Fruit fly (Drosophila melanogaster) whole organism, embryonic: ENCODE results near the gene Trs23.
A peak's percentile ranks its signal among the peaks of the same experiment; 100 is the strongest.

Source experiments
- B-H2 ChIP-seq: fragments of 200-800 bp; sonication (Bioruptor generic); optimal IDR thresholded peaks from 2 replicates; lab custom pipeline; 2018; ENCODE audit warnings: missing biosample characterization, mild to moderate bottlenecking, missing genetic modification characterization
- CG1024 ChIP-seq: fragments of 200-800 bp; sonication (Bioruptor generic); IDR thresholded peaks from 2 replicates; pipeline ENCODE4 v1.3.6; 2022; ENCODE audit warnings: missing biosample characterization, missing genetic modification characterization
- CG10543 ChIP-seq: fragments of 200-800 bp; sonication (Bioruptor generic); optimal IDR thresholded peaks from 3 replicates; lab custom pipeline; 2017; ENCODE audit warnings: missing biosample characterization, mild to moderate bottlenecking, missing genetic modification characterization, moderate library complexity
- CG12071 ChIP-seq: fragments of 200-800 bp; sonication (Bioruptor generic); optimal IDR thresholded peaks from 3 replicates; lab custom pipeline; 2018; ENCODE audit warnings: missing biosample characterization, mild to moderate bottlenecking, missing genetic modification characterization
- CG13296 ChIP-seq: fragments of 200-800 bp; sonication (Bioruptor generic); optimal IDR thresholded peaks from 3 replicates; lab custom pipeline; 2018; ENCODE audit warnings: missing biosample characterization, mild to moderate bottlenecking, missing genetic modification characterization
- CG14860 ChIP-seq: fragments of 200-800 bp; sonication (Bioruptor generic); IDR thresholded peaks from 3 replicates; pipeline ENCODE4 v1.3.6; 2022; ENCODE audit warnings: missing biosample characterization, missing genetic modification characterization; ENCODE audit not compliant: partially characterized antibody
- CG15269 ChIP-seq: fragments of 200-800 bp; sonication (Bioruptor generic); optimal IDR thresholded peaks from 2 replicates; lab custom pipeline; 2018; ENCODE audit warnings: missing biosample characterization, mild to moderate bottlenecking, missing genetic modification characterization, moderate library complexity
- CG17912 ChIP-seq: fragments of 200-800 bp; sonication (Bioruptor generic); optimal IDR thresholded peaks from 2 replicates; lab custom pipeline; 2018; ENCODE audit warnings: missing biosample characterization, mild to moderate bottlenecking, missing genetic modification characterization
- CG2678 ChIP-seq: fragments of 200-800 bp; sonication (Bioruptor generic); optimal IDR thresholded peaks from 3 replicates; lab custom pipeline; 2019; ENCODE audit warnings: missing biosample characterization, mild to moderate bottlenecking, missing genetic modification characterization, moderate library complexity
- CG30020 ChIP-seq: fragments of 200-800 bp; optimal IDR thresholded peaks from 2 replicates; lab custom pipeline; 2019; ENCODE audit warnings: missing biosample characterization, mild to moderate bottlenecking, missing genetic modification characterization, moderate library complexity
- CG3163 ChIP-seq: fragments of 200-800 bp; sonication (Bioruptor generic); optimal IDR thresholded peaks from 3 replicates; lab custom pipeline; 2016; ENCODE audit warnings: missing biosample characterization, missing genetic modification characterization
- CG33557 ChIP-seq: fragments of 200-800 bp; sonication (Bioruptor generic); optimal IDR thresholded peaks from 2 replicates; lab custom pipeline; 2019; ENCODE audit warnings: missing biosample characterization, mild to moderate bottlenecking, missing genetic modification characterization, moderate library complexity
- CG7839 ChIP-seq: fragments of 200-800 bp; sonication (Bioruptor generic); optimal IDR thresholded peaks from 3 replicates; lab custom pipeline; 2018; ENCODE audit warnings: missing biosample characterization, mild to moderate bottlenecking, missing genetic modification characterization, moderate library complexity
- CG7987 ChIP-seq: fragments of 200-800 bp; sonication (Bioruptor generic); optimal IDR thresholded peaks from 2 replicates; lab custom pipeline; 2018; ENCODE audit warnings: missing biosample characterization, mild to moderate bottlenecking, missing genetic modification characterization, moderate library complexity
- CG8281 ChIP-seq: fragments of 200-800 bp; sonication (Bioruptor generic); optimal IDR thresholded peaks from 2 replicates; lab custom pipeline; 2018; ENCODE audit warnings: missing biosample characterization, mild to moderate bottlenecking, missing genetic modification characterization, moderate library complexity
- Chrac-16 ChIP-seq: fragments of 200-800 bp; sonication (Bioruptor generic); optimal IDR thresholded peaks from 3 replicates; lab custom pipeline; 2016; ENCODE audit warnings: missing biosample characterization, missing genetic modification characterization
- Doc3 ChIP-seq: fragments of 200-800 bp; sonication (Bioruptor generic); IDR thresholded peaks from 3 replicates; pipeline ENCODE4 v1.3.6; 2022; ENCODE audit warnings: missing biosample characterization, missing genetic modification characterization; ENCODE audit not compliant: partially characterized antibody
- Ets65A ChIP-seq: fragments of 200-800 bp; sonication (Bioruptor generic); peaks from one replicate; lab custom pipeline; 2016; ENCODE audit warnings: missing biosample characterization, missing genetic modification characterization
- GATAe ChIP-seq: fragments of 200-800 bp; sonication (Bioruptor generic); conservative IDR thresholded peaks from 2 replicates; pipeline ENCODE4 v1.3.6; 2022; ENCODE audit warnings: missing biosample characterization, missing genetic modification characterization
- H2.0 ChIP-seq: fragments of 200-800 bp; sonication (Bioruptor generic); IDR thresholded peaks from 2 replicates; pipeline ENCODE4 v1.3.6; 2022; ENCODE audit warnings: missing biosample characterization, missing genetic modification characterization
- Hr3 ChIP-seq: fragments of 200-800 bp; sonication (Bioruptor generic); optimal IDR thresholded peaks from 3 replicates; lab custom pipeline; 2016; ENCODE audit warnings: missing biosample characterization, missing genetic modification characterization
- Lhr ChIP-seq: fragments of 200-800 bp; sonication (Bioruptor generic); optimal IDR thresholded peaks from 3 replicates; lab custom pipeline; 2017; ENCODE audit warnings: mild to moderate bottlenecking, missing biosample characterization, missing genetic modification reagents, missing genetic modification characterization
- Med ChIP-seq: fragments of 200-800 bp; sonication (Bioruptor generic); peaks from one replicate; lab custom pipeline; 2016; ENCODE audit warnings: missing biosample characterization, missing genetic modification characterization, mild to moderate bottlenecking, inconsistent platforms, moderate library complexity
- Oaz ChIP-seq: fragments of 200-800 bp; sonication (Bioruptor generic); IDR thresholded peaks from 2 replicates; pipeline ENCODE4 v1.3.6; 2022; ENCODE audit warnings: missing biosample characterization, missing genetic modification characterization
- Oli ChIP-seq: fragments of 200-800 bp; sonication (Bioruptor generic); optimal IDR thresholded peaks from 2 replicates; lab custom pipeline; 2018; ENCODE audit warnings: missing biosample characterization, mild to moderate bottlenecking, missing genetic modification characterization, moderate library complexity
- Vsx1 ChIP-seq: fragments of 200-800 bp; sonication (Bioruptor generic); optimal IDR thresholded peaks from 2 replicates; lab custom pipeline; 2017; ENCODE audit warnings: missing biosample characterization, mild to moderate bottlenecking, missing genetic modification characterization, missing genetic modification reagents
- abd-A ChIP-seq: fragments of 200-800 bp; sonication (Bioruptor generic); optimal IDR thresholded peaks from 3 replicates; lab custom pipeline; 2019; ENCODE audit warnings: missing biosample characterization, mild to moderate bottlenecking, missing genetic modification characterization, moderate library complexity
- al ChIP-seq: fragments of 200-800 bp; sonication (Bioruptor generic); IDR thresholded peaks from 2 replicates; pipeline ENCODE4 v1.3.6; 2022; ENCODE audit warnings: missing biosample characterization, missing genetic modification characterization
- ap ChIP-seq: fragments of 200-800 bp; sonication (Bioruptor generic); IDR thresholded peaks from 2 replicates; pipeline ENCODE4 v1.3.6; 2022; ENCODE audit warnings: missing biosample characterization, missing genetic modification characterization
- ara ChIP-seq: fragments of 200-800 bp; sonication (Bioruptor generic); IDR thresholded peaks from 2 replicates; pipeline ENCODE4 v1.3.6; 2022; ENCODE audit warnings: missing biosample characterization, missing genetic modification characterization
- az2 ChIP-seq: fragments of 200-800 bp; sonication (Bioruptor generic); optimal IDR thresholded peaks from 3 replicates; lab custom pipeline; 2016; ENCODE audit warnings: missing biosample characterization, missing genetic modification characterization
- br ChIP-seq: fragments of >200 bp; optimal IDR thresholded peaks from 2 replicates; lab custom pipeline; 2017
- dati ChIP-seq: fragments of 200-800 bp; sonication (Bioruptor generic); IDR thresholded peaks from 2 replicates; pipeline ENCODE4 v1.3.6; 2022; ENCODE audit warnings: missing biosample characterization, missing genetic modification characterization
- exex ChIP-seq: fragments of 200-800 bp; sonication (Bioruptor generic); optimal IDR thresholded peaks from 4 replicates; lab custom pipeline; 2018; ENCODE audit warnings: missing biosample characterization, mild to moderate bottlenecking, missing genetic modification characterization, moderate library complexity
- grau ChIP-seq: fragments of 200-800 bp; optimal IDR thresholded peaks from 3 replicates; lab custom pipeline; 2019; ENCODE audit warnings: missing biosample characterization, mild to moderate bottlenecking, missing genetic modification characterization, moderate library complexity
- lab ChIP-seq: fragments of 200-800 bp; sonication (Bioruptor generic); optimal IDR thresholded peaks from 3 replicates; lab custom pipeline; 2017; ENCODE audit warnings: missing biosample characterization, missing genetic modification characterization, mild to moderate bottlenecking, moderate library complexity, missing genetic modification reagents
- lilli ChIP-seq: fragments of 200-800 bp; sonication (Bioruptor generic); optimal IDR thresholded peaks from 3 replicates; lab custom pipeline; 2016; ENCODE audit warnings: missing biosample characterization, missing genetic modification characterization
- nerfin-1 ChIP-seq: fragments of 200-800 bp; sonication (Bioruptor generic); optimal IDR thresholded peaks from 3 replicates; lab custom pipeline; 2019; ENCODE audit warnings: missing biosample characterization, mild to moderate bottlenecking, missing genetic modification characterization, moderate library complexity
- onecut ChIP-seq: fragments of 200-800 bp; sonication (Bioruptor generic); IDR thresholded peaks from 2 replicates; pipeline ENCODE4 v1.3.6; 2022; ENCODE audit warnings: missing biosample characterization, missing genetic modification characterization
- row ChIP-seq: fragments of 200-800 bp; sonication (Bioruptor generic); IDR thresholded peaks from 3 replicates; pipeline ENCODE4 v1.3.6; 2022; ENCODE audit warnings: missing biosample characterization, missing genetic modification characterization
- schlank ChIP-seq: fragments of 200-800 bp; sonication (Bioruptor generic); optimal IDR thresholded peaks from 2 replicates; lab custom pipeline; 2018; ENCODE audit warnings: missing biosample characterization, mild to moderate bottlenecking, missing genetic modification characterization
- sd ChIP-seq: fragments of 200-800 bp; sonication (Bioruptor generic); optimal IDR thresholded peaks from 3 replicates; lab custom pipeline; 2018; ENCODE audit warnings: missing biosample characterization, mild to moderate bottlenecking, missing genetic modification characterization, moderate library complexity
- sr ChIP-seq: fragments of 200-800 bp; sonication (Bioruptor generic); IDR thresholded peaks from 3 replicates; pipeline ENCODE4 v1.3.6; 2022; ENCODE audit warnings: missing biosample characterization, missing genetic modification characterization
- tio ChIP-seq: fragments of 200-800 bp; sonication (Bioruptor generic); optimal IDR thresholded peaks from 2 replicates; lab custom pipeline; 2017; ENCODE audit warnings: missing biosample characterization, missing genetic modification characterization, inconsistent platforms
- twi ChIP-seq: fragments of 200-800 bp; optimal IDR thresholded peaks from 2 replicates; lab custom pipeline; 2019; ENCODE audit warnings: missing biosample characterization, mild to moderate bottlenecking, missing genetic modification characterization, moderate library complexity
- wek ChIP-seq: fragments of 200-800 bp; sonication (Bioruptor generic); optimal IDR thresholded peaks from 3 replicates; lab custom pipeline; 2018; ENCODE audit warnings: missing biosample characterization, mild to moderate bottlenecking, missing genetic modification characterization, moderate library complexity
- zen2 ChIP-seq: fragments of 200-800 bp; sonication (Bioruptor generic); IDR thresholded peaks from 3 replicates; pipeline ENCODE4 v1.3.6; 2022; ENCODE audit warnings: missing biosample characterization, missing genetic modification characterization; ENCODE audit not compliant: partially characterized antibody
- zfh2 ChIP-seq: fragments of 200-800 bp; sonication (Bioruptor generic); optimal IDR thresholded peaks from 2 replicates; lab custom pipeline; 2016; ENCODE audit warnings: missing biosample characterization, missing genetic modification characterization

Gene Trs23

DNA sequence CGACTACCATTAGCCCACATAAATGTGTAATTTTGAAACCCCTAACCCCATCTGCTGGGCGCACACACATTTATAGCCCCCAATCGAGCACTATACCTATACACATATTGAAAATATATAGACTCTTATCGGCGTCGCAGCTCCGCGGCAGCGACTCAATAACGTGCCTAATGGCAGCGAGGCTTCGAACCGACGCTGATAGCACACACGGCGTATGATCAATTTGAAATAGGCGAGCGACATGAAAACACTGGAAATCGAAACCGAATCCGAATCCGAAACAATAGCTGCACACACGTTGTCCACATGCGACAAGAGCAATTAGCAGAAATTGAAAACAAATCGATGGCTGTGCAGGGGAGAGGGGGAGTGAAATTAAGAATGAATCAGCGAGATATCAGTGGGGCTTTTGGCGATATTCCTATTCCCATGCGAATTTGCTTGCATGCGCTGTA, 8.2 kb downstream of the Trs23 start (continued):
- TF ChIP-seq ara (GFP tag; lab: Robert Waterston, UW) (no peak), CG7987 (GFP tag; lab: Kevin White, UChicago) (peak; percentile 94), onecut (no peak), H2.0 (GFP tag; lab: Robert Waterston, UW) (no peak), br (lab: Kevin White, UChicago) (no peak), Doc3 (GFP tag; lab: Robert Waterston, UW) (no peak), zfh2 (GFP tag; lab: Kevin White, UChicago) (no peak), CG10543 (GFP tag; lab: Kevin White, UChicago) (peak; percentile 87)

DNA sequence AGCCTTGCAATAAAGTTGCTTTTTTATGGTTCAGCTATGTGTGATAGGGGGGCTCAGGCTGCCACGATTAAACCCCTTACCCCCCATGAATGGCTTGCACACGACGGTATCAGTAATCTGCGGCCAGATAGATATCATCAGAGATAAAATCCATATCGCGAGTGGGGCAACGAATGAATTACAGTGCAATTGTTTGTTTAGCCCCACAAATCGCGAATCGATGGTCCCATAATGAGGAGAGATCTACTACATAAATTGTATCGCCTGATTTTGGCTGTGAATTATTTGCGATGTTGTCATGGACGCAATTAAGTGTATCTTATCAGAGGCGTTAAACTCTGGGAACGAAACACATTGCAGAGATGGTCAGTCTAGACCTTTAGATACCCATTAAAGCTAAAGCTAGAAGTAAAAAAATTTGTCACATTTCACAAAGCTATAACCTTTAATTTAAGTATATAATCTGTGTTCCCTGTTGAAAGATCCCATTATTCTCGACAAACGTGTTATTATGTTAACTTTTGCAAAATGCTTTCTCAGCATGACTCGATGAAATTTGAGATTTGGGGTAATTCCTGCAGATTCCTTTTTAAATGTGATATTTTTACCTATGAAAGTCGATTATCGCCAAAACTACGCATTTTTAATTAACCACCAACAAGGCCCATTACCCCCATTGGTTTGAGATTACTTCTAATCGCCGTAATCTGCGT, 12.0 kb downstream of the Trs23 start:
- peak; percentile 9 for TF ChIP-seq CG17912 (GFP tag; lab: Kevin White, UChicago)
- TF ChIP-seq sr (GFP tag; lab: Robert Waterston, UW), result no peak
- no peak for TF ChIP-seq abd-A
- peak; percentile 10 for TF ChIP-seq CG2678
- no peak for TF ChIP-seq dati (GFP tag; lab: Robert Waterston, UW)
- no peak for TF ChIP-seq CG33557 (GFP tag; lab: Kevin White, UChicago)
- TF ChIP-seq CG13296, result peak; percentile 2
- peak; percentile 20 for TF ChIP-seq wek (GFP tag; lab: Kevin White, UChicago)
- TF ChIP-seq CG12071 (GFP tag; lab: Kevin White, UChicago), result peak; percentile 26
- peak; percentile 66 for TF ChIP-seq GATAe (GFP tag; lab: Robert Waterston, UW)
- no peak for TF ChIP-seq Lhr
- TF ChIP-seq CG7987 (GFP tag; lab: Kevin White, UChicago), result peak; percentile 10
- no peak for TF ChIP-seq ap (GFP tag; lab: Robert Waterston, UW)
- no peak for TF ChIP-seq CG3163
- TF ChIP-seq exex (tag; lab: Kevin White, UChicago), result peak; percentile 86
- TF ChIP-seq B-H2, result peak; percentile 24
- no peak for TF ChIP-seq al
- no peak for TF ChIP-seq CG1024 (GFP tag; lab: Robert Waterston, UW)
- peak; percentile 82 for TF ChIP-seq Med
- no peak for TF ChIP-seq CG30020
- TF ChIP-seq CG15269, result peak; percentile 5
- no peak for TF ChIP-seq twi
- peak; percentile 44 for TF ChIP-seq lilli (GFP tag; lab: Kevin White, UChicago)
- peak; percentile 25 for TF ChIP-seq lab
- peak; percentile 20 for TF ChIP-seq CG7839 (tag; lab: Kevin White, UChicago)
- peak; percentile 48; the same call in 1 of the 3 replicates for TF ChIP-seq row (GFP tag; lab: Robert Waterston, UW)
- peak; percentile 31 for TF ChIP-seq schlank (tag; lab: Kevin White, UChicago)
- peak; percentile 16 for TF ChIP-seq grau (tag; lab: Kevin White, UChicago)
- TF ChIP-seq Oaz (GFP tag; lab: Robert Waterston, UW), result no peak
- no peak for TF ChIP-seq CG14860 (GFP tag; lab: Robert Waterston, UW)
- peak; percentile 49 for TF ChIP-seq Vsx1 (GFP tag; lab: Kevin White, UChicago)
- TF ChIP-seq sd (tag; lab: Kevin White, UChicago), result peak; percentile 25
- no peak for TF ChIP-seq nerfin-1 (tag; lab: Kevin White, UChicago)
- TF ChIP-seq zen2 (GFP tag; lab: Robert Waterston, UW), result no peak
- peak; percentile 33 for TF ChIP-seq CG10543 (GFP tag; lab: Kevin White, UChicago)
- no peak for TF ChIP-seq tio (GFP tag; lab: Kevin White, UChicago)
- no peak for TF ChIP-seq CG8281
- TF ChIP-seq Oli (tag; lab: Kevin White, UChicago), result peak; percentile 8
- TF ChIP-seq az2 (GFP tag; lab: Kevin White, UChicago), result no peak
- TF ChIP-seq Hr3 (GFP tag; lab: Kevin White, UChicago), result no peak
- peak; percentile 79 for TF ChIP-seq Ets65A (GFP tag; lab: Kevin White, UChicago)
- no peak for TF ChIP-seq Chrac-16 (GFP tag; lab: Kevin White, UChicago)
